Worm (Caenorhabditis elegans): ENCODE measurements around the gene C49F5.8.

ce11 chrX:11983576-11984061, 23.7 kb downstream of the C49F5.8 start, which contains the start of gene C49F5.3:
- no peak for TF ChIP-seq lsy-2 (tag; optimal IDR thresholded peaks at IDR 0.05)
- no peak for TF ChIP-seq nhr-42 (GFP tag; IDR thresholded peaks at IDR 0.05)
- no peak for TF ChIP-seq ces-1 (GFP tag; optimal IDR thresholded peaks at IDR 0.05)
- TF ChIP-seq ZK546.5 (tag; optimal IDR thresholded peaks at IDR 0.05), result no peak
- no peak for TF ChIP-seq F49E8.2 (tag; optimal IDR thresholded peaks at IDR 0.05; ENCODE audit: borderline replicate concordance)
- no peak for TF ChIP-seq unc-39 (tag; optimal IDR thresholded peaks at IDR 0.05)
- TF ChIP-seq php-3 (GFP tag; IDR thresholded peaks at IDR 0.05), result no peak
- TF ChIP-seq dmd-6 (GFP tag; IDR thresholded peaks at IDR 0.05), result no peak
- TF ChIP-seq lin-29 (GFP tag; IDR thresholded peaks at IDR 0.05), result no peak
- no peak for TF ChIP-seq dve-1 (tag; optimal IDR thresholded peaks at IDR 0.05; ENCODE audit: insufficient read depth)

Data from whole organism, L4 larva.